Fruit fly (Drosophila melanogaster) whole organism, adult: Measurements from ENCODE around the gene mRpL9.

Experiments used
- CG11617 ChIP-seq: fragments of 200-800 bp; sonication (Bioruptor generic); optimal IDR thresholded peaks from 2 replicates; lab custom pipeline; 2017; ENCODE audit warnings: mild to moderate bottlenecking, missing biosample characterization, missing genetic modification reagents, missing genetic modification characterization
- CG12768 ChIP-seq: fragments of 200-800 bp; sonication (Bioruptor generic); optimal IDR thresholded peaks from 2 replicates; lab custom pipeline; 2017; ENCODE audit warnings: missing biosample characterization, missing genetic modification characterization, mild to moderate bottlenecking, moderate library complexity, missing genetic modification reagents
- CG14711 ChIP-seq: fragments of 200-800 bp; sonication (Bioruptor generic); optimal IDR thresholded peaks from 2 replicates; lab custom pipeline; 2018; ENCODE audit warnings: missing biosample characterization, mild to moderate bottlenecking, missing genetic modification characterization, moderate library complexity
- CG1620 ChIP-seq: fragments of 200-800 bp; sonication (Bioruptor generic); optimal IDR thresholded peaks from 2 replicates; lab custom pipeline; 2016; ENCODE audit warnings: missing biosample characterization, missing genetic modification characterization
- CG33017 ChIP-seq: fragments of 200-800 bp; sonication (Bioruptor generic); optimal IDR thresholded peaks from 2 replicates; lab custom pipeline; 2018; ENCODE audit warnings: missing biosample characterization, mild to moderate bottlenecking, missing genetic modification characterization, moderate library complexity
- CG7045 ChIP-seq: fragments of 200-800 bp; sonication (Bioruptor generic); optimal IDR thresholded peaks from 2 replicates; lab custom pipeline; 2017; ENCODE audit warnings: missing biosample characterization, mild to moderate bottlenecking, missing genetic modification characterization
- CG7101 ChIP-seq: fragments of 200-800 bp; sonication (Bioruptor generic); optimal IDR thresholded peaks from 2 replicates; lab custom pipeline; 2018; ENCODE audit warnings: missing biosample characterization, mild to moderate bottlenecking, missing genetic modification characterization, moderate library complexity
- Clk ChIP-seq: fragments of 200-800 bp; sonication (Bioruptor generic); optimal IDR thresholded peaks from 2 replicates; lab custom pipeline; 2017; ENCODE audit warnings: missing biosample characterization, missing genetic modification characterization
- Crg-1 ChIP-seq: fragments of 200-800 bp; sonication (Bioruptor generic); optimal IDR thresholded peaks from 2 replicates; lab custom pipeline; 2016; ENCODE audit warnings: missing biosample characterization, missing genetic modification characterization
- Hr96 ChIP-seq: fragments of 200-800 bp; sonication (Bioruptor generic); optimal IDR thresholded peaks from 2 replicates; lab custom pipeline; 2016; ENCODE audit warnings: missing biosample characterization, missing genetic modification characterization
- Mnt ChIP-seq: fragments of 200-800 bp; sonication (Bioruptor generic); optimal IDR thresholded peaks from 2 replicates; lab custom pipeline; 2016; ENCODE audit warnings: missing biosample characterization, mild to moderate bottlenecking, missing genetic modification characterization
- bab1 ChIP-seq: fragments of 200-800 bp; sonication (Bioruptor generic); optimal IDR thresholded peaks from 3 replicates; lab custom pipeline; 2019; ENCODE audit warnings: missing biosample characterization, mild to moderate bottlenecking, missing genetic modification characterization, moderate library complexity
- cic ChIP-seq: fragments of 200-800 bp; sonication (Bioruptor generic); optimal IDR thresholded peaks from 2 replicates; lab custom pipeline; 2017; ENCODE audit warnings: missing biosample characterization, mild to moderate bottlenecking, missing genetic modification characterization, moderate library complexity
- cnc ChIP-seq, 2 experiments: fragments of >200 bp; optimal IDR thresholded peaks; 2 replicates each; lab custom pipeline; 2017
- kay ChIP-seq: fragments of 200-800 bp; sonication (Bioruptor generic); peaks from one replicate; lab custom pipeline; 2016; ENCODE audit warnings: missing biosample characterization, missing genetic modification characterization, borderline replicate concordance
- ovo ChIP-seq: fragments of 200-800 bp; sonication (Bioruptor generic); optimal IDR thresholded peaks from 2 replicates; lab custom pipeline; 2016; ENCODE audit warnings: missing biosample characterization, missing genetic modification characterization
- pad ChIP-seq: fragments of 200-800 bp; sonication (Bioruptor generic); optimal IDR thresholded peaks from 3 replicates; lab custom pipeline; 2017; ENCODE audit warnings: missing biosample characterization, missing genetic modification characterization, mild to moderate bottlenecking, moderate library complexity, missing genetic modification reagents
- tj ChIP-seq: fragments of 200-800 bp; sonication (Bioruptor generic); optimal IDR thresholded peaks from 3 replicates; lab custom pipeline; 2017; ENCODE audit warnings: missing biosample characterization, mild to moderate bottlenecking, missing genetic modification characterization, moderate library complexity
- toe ChIP-seq: fragments of 200-800 bp; sonication (Bioruptor generic); optimal IDR thresholded peaks from 2 replicates; lab custom pipeline; 2016; ENCODE audit warnings: missing biosample characterization, missing genetic modification characterization

Gene mRpL9

DNA sequence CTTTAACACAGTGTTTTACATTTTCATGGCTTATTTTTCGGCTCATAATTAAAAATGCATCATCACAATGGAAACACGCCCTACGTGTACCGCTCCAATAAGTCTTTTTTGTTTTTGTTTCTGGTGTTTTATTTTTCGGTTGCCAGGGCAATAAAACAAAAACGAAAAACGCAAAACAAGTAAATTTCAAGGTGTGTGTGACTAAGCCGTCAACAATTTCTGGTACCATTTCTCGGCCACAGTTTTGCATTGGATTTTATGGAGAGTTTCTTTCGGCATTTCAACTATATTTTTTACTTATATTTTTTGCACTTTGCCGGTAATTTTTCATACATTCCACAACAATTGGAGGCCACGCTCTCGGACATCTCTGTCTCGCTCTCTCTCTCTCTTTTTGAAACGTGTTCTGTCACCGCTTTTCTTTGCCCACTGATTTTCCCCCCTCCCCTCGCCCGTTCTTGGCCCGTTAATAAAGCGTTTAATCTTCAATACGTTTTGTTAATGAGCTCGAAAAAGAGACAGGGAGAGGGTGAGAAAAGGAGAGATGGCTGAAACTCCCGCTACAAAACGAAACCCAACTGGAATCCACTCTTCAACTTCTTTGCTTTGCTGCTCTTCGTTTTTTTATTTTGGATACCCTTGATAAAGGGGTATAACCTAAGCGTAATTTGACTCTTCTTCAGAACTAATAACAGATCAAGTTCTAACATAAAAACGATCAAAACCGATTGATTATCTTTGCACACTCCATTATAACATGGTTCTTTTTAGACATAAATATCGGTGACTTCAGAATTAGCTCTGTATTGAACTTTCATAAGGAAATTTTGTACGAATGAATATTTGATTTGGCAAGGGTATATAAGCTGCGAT is 37.3 kb upstream of the mRpL9 start:
- TF ChIP-seq pad (GFP tag; lab: Kevin White, UChicago) (peak; percentile 80), tj (GFP tag; lab: Kevin White, UChicago) (peak; percentile 71), Crg-1 (GFP tag; lab: Kevin White, UChicago) (no peak), CG1620 (peak; percentile 22), CG14711 (tag; lab: Kevin White, UChicago) (no peak), cnc (optimal IDR thresholded peaks at IDR 0.05; lab: Kevin White, UChicago) (no peak), CG11617 (GFP tag; lab: Kevin White, UChicago) (peak; percentile 1), bab1 (GFP tag; lab: Kevin White, UChicago) (peak; percentile 26), cic (GFP tag; lab: Kevin White, UChicago) (no peak), kay (no peak), ovo (GFP tag; lab: Kevin White, UChicago) (no peak)

DNA sequence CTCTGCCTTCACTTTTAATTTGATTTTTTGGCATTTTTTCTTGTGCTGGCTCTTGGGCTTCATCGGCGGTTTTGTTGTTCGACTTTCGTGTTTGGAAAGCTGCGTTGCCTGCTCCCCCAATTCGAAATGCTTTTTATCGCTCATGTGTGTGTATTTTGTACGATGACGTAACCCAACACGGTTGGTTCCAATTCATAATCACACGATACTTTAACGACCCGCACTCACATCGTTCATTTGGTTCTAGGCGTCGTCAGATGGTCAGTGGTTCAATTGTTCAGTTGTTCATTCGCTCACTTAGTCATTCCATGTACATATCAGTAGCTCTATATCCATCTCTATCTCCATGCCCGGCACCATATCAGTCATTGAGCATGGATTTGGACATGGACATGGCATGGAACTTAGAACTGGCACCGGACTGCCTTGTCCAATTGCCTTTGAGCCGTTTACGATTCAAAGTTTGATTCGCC is 36.6 kb upstream of the mRpL9 start:
- no peak for TF ChIP-seq CG11617 (GFP tag; lab: Kevin White, UChicago)
- TF ChIP-seq CG7101 (tag; lab: Kevin White, UChicago), result no peak
- no peak for TF ChIP-seq CG33017 (tag; lab: Kevin White, UChicago)
- TF ChIP-seq Clk (GFP tag; lab: Kevin White, UChicago), result no peak
- TF ChIP-seq cnc (optimal IDR thresholded peaks at IDR 0.05; lab: Kevin White, UChicago), result no peak
- TF ChIP-seq bab1 (GFP tag; lab: Kevin White, UChicago), result no peak
- no peak for TF ChIP-seq Crg-1 (GFP tag; lab: Kevin White, UChicago)
- no peak for TF ChIP-seq ovo (GFP tag; lab: Kevin White, UChicago)
- TF ChIP-seq pad (GFP tag; lab: Kevin White, UChicago), result no peak
- no peak for TF ChIP-seq CG12768 (GFP tag; lab: Kevin White, UChicago)
- TF ChIP-seq CG14711 (tag; lab: Kevin White, UChicago), result no peak
- TF ChIP-seq tj (GFP tag; lab: Kevin White, UChicago), result no peak

DNA sequence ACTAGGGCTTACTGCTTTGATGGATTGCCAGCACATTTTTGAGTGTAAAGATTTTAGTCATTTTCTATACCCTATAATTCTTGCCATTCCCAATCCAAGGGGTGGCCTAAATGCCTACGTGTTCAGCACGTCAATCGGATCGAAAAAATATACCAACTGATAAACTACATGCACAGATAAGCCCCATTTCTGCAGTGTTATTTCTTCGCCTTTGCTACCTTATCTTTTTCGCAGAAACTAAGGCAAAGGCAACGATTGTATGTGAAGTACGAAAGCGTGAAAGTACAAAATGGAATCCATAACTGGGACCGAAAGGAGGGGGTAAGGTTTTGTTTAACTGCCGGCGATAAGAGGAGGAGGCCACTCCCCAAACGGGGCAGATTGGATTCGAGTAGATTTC is 32.6 kb upstream of the mRpL9 start:
- peak; percentile 36 for TF ChIP-seq CG12768 (GFP tag; lab: Kevin White, UChicago)
- TF ChIP-seq cic (GFP tag; lab: Kevin White, UChicago), result peak; percentile 50
- TF ChIP-seq tj (GFP tag; lab: Kevin White, UChicago), result no peak
- TF ChIP-seq ovo (GFP tag; lab: Kevin White, UChicago), result no peak
- TF ChIP-seq Clk (GFP tag; lab: Kevin White, UChicago), result no peak
- peak; percentile 45 for TF ChIP-seq Mnt (GFP tag; lab: Kevin White, UChicago)
- no peak for TF ChIP-seq Crg-1 (GFP tag; lab: Kevin White, UChicago)
- no peak for TF ChIP-seq cnc (optimal IDR thresholded peaks at IDR 0.05; lab: Kevin White, UChicago)
- TF ChIP-seq bab1 (GFP tag; lab: Kevin White, UChicago), result no peak
- peak; percentile 26 for TF ChIP-seq pad (GFP tag; lab: Kevin White, UChicago)
- TF ChIP-seq toe (GFP tag; lab: Kevin White, UChicago), result no peak
- no peak for TF ChIP-seq CG33017 (tag; lab: Kevin White, UChicago)
- TF ChIP-seq kay, result peak; percentile 95

DNA sequence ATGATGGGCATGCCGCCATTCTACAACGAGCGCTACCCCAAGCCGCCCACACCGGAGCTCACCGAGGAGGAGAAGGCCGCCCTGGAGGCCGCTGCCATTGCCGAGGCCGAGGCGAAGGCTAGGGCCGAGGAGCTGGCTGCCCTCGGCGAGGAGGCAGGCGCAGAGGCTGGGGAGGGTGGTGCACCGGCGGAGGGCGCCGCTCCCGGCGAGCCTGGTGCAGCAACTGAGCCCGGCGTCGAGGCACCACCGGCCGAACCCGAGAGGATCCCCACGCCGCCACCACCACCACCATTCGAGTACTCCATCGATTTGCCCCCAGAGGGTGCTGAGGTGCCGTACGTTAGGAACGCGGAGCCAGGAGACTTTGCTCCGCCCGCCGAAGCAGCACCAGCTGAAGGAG is 25.3 kb upstream of the mRpL9 start:
- TF ChIP-seq toe (GFP tag; lab: Kevin White, UChicago), result no peak
- TF ChIP-seq tj (GFP tag; lab: Kevin White, UChicago), result no peak
- no peak for TF ChIP-seq CG33017 (tag; lab: Kevin White, UChicago)
- TF ChIP-seq Hr96 (GFP tag; lab: Kevin White, UChicago), result no peak
- no peak for TF ChIP-seq Mnt (GFP tag; lab: Kevin White, UChicago)
- TF ChIP-seq CG12768 (GFP tag; lab: Kevin White, UChicago), result no peak
- no peak for TF ChIP-seq CG1620
- TF ChIP-seq bab1 (GFP tag; lab: Kevin White, UChicago), result no peak
- TF ChIP-seq pad (GFP tag; lab: Kevin White, UChicago), result no peak
- no peak for TF ChIP-seq CG7101 (tag; lab: Kevin White, UChicago)
- TF ChIP-seq ovo (GFP tag; lab: Kevin White, UChicago), result no peak
- no peak for TF ChIP-seq Clk (GFP tag; lab: Kevin White, UChicago)
- TF ChIP-seq cnc (optimal IDR thresholded peaks at IDR 0.05; lab: Kevin White, UChicago), result no peak
- no peak for TF ChIP-seq CG7045 (GFP tag; lab: Kevin White, UChicago)

DNA sequence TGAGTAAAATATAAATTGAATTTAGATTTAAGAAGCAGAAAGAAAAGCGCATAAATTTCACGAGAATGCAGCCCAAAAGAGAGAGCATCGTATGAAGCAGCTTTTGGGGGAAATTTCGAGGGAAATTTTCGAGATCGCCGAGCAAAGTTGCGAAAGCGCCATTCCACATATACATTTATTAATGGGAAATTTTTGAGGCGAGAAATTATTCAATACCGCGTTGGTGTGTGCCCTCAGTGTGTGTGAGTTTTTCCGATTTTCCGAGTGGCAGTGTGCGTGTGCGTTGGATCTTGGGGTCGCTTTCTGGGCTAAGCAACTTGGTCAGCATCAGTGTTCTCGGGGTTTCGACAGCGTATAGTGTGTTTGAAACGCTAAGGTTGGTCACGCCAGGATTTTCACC is 20.6 kb upstream of the mRpL9 start, which contains the start of gene Tm2:
Gene Tm2 (plus strand): TSS at position 270 of the 400 bp plus-strand sequence.
- no peak for TF ChIP-seq cic (GFP tag; lab: Kevin White, UChicago)

DNA sequence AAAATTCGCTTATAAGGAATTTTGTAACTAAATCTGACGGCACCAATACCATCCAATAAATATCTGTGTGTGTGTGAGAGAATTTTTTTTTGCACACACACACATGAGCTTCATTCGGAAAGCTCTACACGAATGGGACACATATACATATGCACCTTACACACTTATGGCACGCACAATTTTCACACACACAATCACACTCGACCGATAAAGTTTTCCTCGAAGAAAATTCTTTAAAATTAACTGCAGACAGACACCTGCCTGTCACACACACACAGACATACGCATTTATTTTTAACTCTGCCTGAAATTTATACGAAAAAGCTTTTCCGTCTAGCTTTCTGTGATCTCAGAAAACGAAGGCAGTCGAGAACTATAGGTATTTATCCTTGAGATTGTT is 19.8 kb upstream of the mRpL9 start:
- no peak for TF ChIP-seq CG7101 (tag; lab: Kevin White, UChicago)
- no peak for TF ChIP-seq bab1 (GFP tag; lab: Kevin White, UChicago)
- TF ChIP-seq cic (GFP tag; lab: Kevin White, UChicago), result no peak
- TF ChIP-seq Mnt (GFP tag; lab: Kevin White, UChicago), result no peak
- no peak for TF ChIP-seq Hr96 (GFP tag; lab: Kevin White, UChicago)
- no peak for TF ChIP-seq CG11617 (GFP tag; lab: Kevin White, UChicago)
- TF ChIP-seq ovo (GFP tag; lab: Kevin White, UChicago), result no peak
- no peak for TF ChIP-seq CG14711 (tag; lab: Kevin White, UChicago)
- TF ChIP-seq CG7045 (GFP tag; lab: Kevin White, UChicago), result no peak
- TF ChIP-seq pad (GFP tag; lab: Kevin White, UChicago), result no peak
- no peak for TF ChIP-seq toe (GFP tag; lab: Kevin White, UChicago)
- TF ChIP-seq kay, result no peak
- TF ChIP-seq CG33017 (tag; lab: Kevin White, UChicago), result no peak
- TF ChIP-seq cnc (optimal IDR thresholded peaks at IDR 0.05; lab: Kevin White, UChicago), result no peak
